Worm (Caenorhabditis elegans): ENCODE measurements around the gene Y66D12A.24.

Y66D12A.24 gene

ce11 chrIII:11459041-11459440 is 37.6 kb upstream of the Y66D12A.24 start:
- TF ChIP-seq lin-32 (GFP tag; optimal IDR thresholded peaks at IDR 0.05) (no peak), ces-1 (GFP tag; optimal IDR thresholded peaks at IDR 0.05) (peak; percentile 58)

ce11 chrIII:11459802-11460201 is 36.9 kb upstream of the Y66D12A.24 start:
- TF ChIP-seq ham-2 (GFP tag; optimal IDR thresholded peaks at IDR 0.05) = no peak
- no peak for TF ChIP-seq lin-13 (tag; optimal IDR thresholded peaks at IDR 0.05)
- TF ChIP-seq zip-8 (tag; optimal IDR thresholded peaks at IDR 0.05) = peak; percentile 2
- TF ChIP-seq bed-3 (GFP tag; optimal IDR thresholded peaks at IDR 0.05) = no peak
- TF ChIP-seq cnd-1 (tag; optimal IDR thresholded peaks at IDR 0.05) = no peak
- no peak for TF ChIP-seq ceh-43 (GFP tag; optimal IDR thresholded peaks at IDR 0.05)
- TF ChIP-seq ces-1 (GFP tag; optimal IDR thresholded peaks at IDR 0.05) = no peak

- TF ChIP-seq nhr-237 (tag; optimal IDR thresholded peaks at IDR 0.05) (no peak), drap-1 (GFP tag; optimal IDR thresholded peaks at IDR 0.05) (no peak), sptf-1 (tag; optimal IDR thresholded peaks at IDR 0.05) (no peak), tbx-8 (GFP tag; optimal IDR thresholded peaks at IDR 0.05) (no peak), pha-4 (tag; optimal IDR thresholded peaks at IDR 0.05) (no peak), unc-120 (tag; optimal IDR thresholded peaks at IDR 0.05; ENCODE audit: poor library complexity, severe bottlenecking) (no peak), ham-2 (GFP tag; optimal IDR thresholded peaks at IDR 0.05) (no peak), zip-8 (tag; optimal IDR thresholded peaks at IDR 0.05) (no peak), lsy-2 (tag; optimal IDR thresholded peaks at IDR 0.05) (no peak), cnd-1 (tag; optimal IDR thresholded peaks at IDR 0.05) (no peak)
Observed at ce11 chrIII:11462332-11462731, 34.3 kb upstream of the Y66D12A.24 start.

ce11 chrIII:11463726-11464125 is 32.9 kb upstream of the Y66D12A.24 start:
- TF ChIP-seq elt-3 (tag; optimal IDR thresholded peaks at IDR 0.05) = no peak
- no peak for TF ChIP-seq blmp-1 (tag; optimal IDR thresholded peaks at IDR 0.05)
- no peak for TF ChIP-seq nhr-237 (tag; optimal IDR thresholded peaks at IDR 0.05)
- TF ChIP-seq sptf-1 (tag; optimal IDR thresholded peaks at IDR 0.05) = peak; percentile 35
- TF ChIP-seq tbx-8 (GFP tag; optimal IDR thresholded peaks at IDR 0.05) = peak; percentile 16
- TF ChIP-seq lin-13 (tag; optimal IDR thresholded peaks at IDR 0.05) = peak; percentile 49
- no peak for TF ChIP-seq zip-8 (tag; optimal IDR thresholded peaks at IDR 0.05)
- TF ChIP-seq ceh-39 (tag; optimal IDR thresholded peaks at IDR 0.05) = no peak
- TF ChIP-seq M03D4.4 (tag; optimal IDR thresholded peaks at IDR 0.05) = peak; percentile 72
- no peak for TF ChIP-seq hlh-1 (tag; optimal IDR thresholded peaks at IDR 0.05)
- no peak for TF ChIP-seq unc-39 (tag; optimal IDR thresholded peaks at IDR 0.05)
- TF ChIP-seq pha-4 (tag; optimal IDR thresholded peaks at IDR 0.05) = no peak
- TF ChIP-seq lin-32 (GFP tag; optimal IDR thresholded peaks at IDR 0.05) = no peak
- peak; percentile 37 for TF ChIP-seq ceh-83 (GFP tag; optimal IDR thresholded peaks at IDR 0.05)
- no peak for TF ChIP-seq elt-1 (tag; optimal IDR thresholded peaks at IDR 0.05; ENCODE audit: borderline replicate concordance, insufficient read depth)
- TF ChIP-seq flh-1 (GFP tag; optimal IDR thresholded peaks at IDR 0.05) = no peak
- no peak for TF ChIP-seq snpc-4 (tag; optimal IDR thresholded peaks at IDR 0.05)
- no peak for TF ChIP-seq ces-1 (GFP tag; optimal IDR thresholded peaks at IDR 0.05)
- no peak for TF ChIP-seq nhr-2 (tag; optimal IDR thresholded peaks at IDR 0.05)
- no peak for TF ChIP-seq unc-120 (tag; optimal IDR thresholded peaks at IDR 0.05; ENCODE audit: poor library complexity, severe bottlenecking)
- no peak for TF ChIP-seq ham-2 (GFP tag; optimal IDR thresholded peaks at IDR 0.05)

- no peak for TF ChIP-seq ceh-83 (GFP tag; optimal IDR thresholded peaks at IDR 0.05)
- TF ChIP-seq unc-39 (tag; optimal IDR thresholded peaks at IDR 0.05) = no peak
- no peak for TF ChIP-seq nhr-28 (tag; optimal IDR thresholded peaks at IDR 0.05)
- no peak for TF ChIP-seq zip-8 (tag; optimal IDR thresholded peaks at IDR 0.05)
- no peak for TF ChIP-seq nhr-76 (tag; optimal IDR thresholded peaks at IDR 0.05)
- TF ChIP-seq nhr-2 (tag; optimal IDR thresholded peaks at IDR 0.05) = no peak
- no peak for TF ChIP-seq drap-1 (GFP tag; optimal IDR thresholded peaks at IDR 0.05)
- no peak for TF ChIP-seq ceh-43 (GFP tag; optimal IDR thresholded peaks at IDR 0.05)
- no peak for TF ChIP-seq hlh-1 (tag; optimal IDR thresholded peaks at IDR 0.05)
- no peak for TF ChIP-seq ces-1 (GFP tag; optimal IDR thresholded peaks at IDR 0.05)
- TF ChIP-seq unc-120 (tag; optimal IDR thresholded peaks at IDR 0.05; ENCODE audit: poor library complexity, severe bottlenecking) = no peak
- no peak for TF ChIP-seq flh-1 (GFP tag; optimal IDR thresholded peaks at IDR 0.05)
- TF ChIP-seq snpc-4 (tag; optimal IDR thresholded peaks at IDR 0.05) = no peak
- no peak for TF ChIP-seq blmp-1 (tag; optimal IDR thresholded peaks at IDR 0.05)
- TF ChIP-seq sem-2 (GFP tag; optimal IDR thresholded peaks at IDR 0.05) = no peak
- TF ChIP-seq pha-4 (tag; optimal IDR thresholded peaks at IDR 0.05) = no peak
- no peak for TF ChIP-seq ham-2 (GFP tag; optimal IDR thresholded peaks at IDR 0.05)
- TF ChIP-seq elt-1 (tag; optimal IDR thresholded peaks at IDR 0.05; ENCODE audit: borderline replicate concordance, insufficient read depth) = no peak
- TF ChIP-seq lsy-2 (tag; optimal IDR thresholded peaks at IDR 0.05) = no peak
Observed at ce11 chrIII:11465394-11465948, 31.2 kb upstream of the Y66D12A.24 start.

Data from whole organism, mixed stage, embryonic.